Fruit fly (Drosophila melanogaster): ENCODE measurements around the gene CG10026.
A peak's percentile ranks its signal among the peaks of the same experiment; 100 is the strongest.

Gene CG10026

dm6 chr2L:19423467-19424122 is 30.5 kb upstream of the CG10026 start, which contains the start of the genes Alp12 and CG13085 (continued):
- TF ChIP-seq Vsx1 (GFP tag; optimal IDR thresholded peaks at IDR 0.05) (peak; percentile 96), ranshi (GFP tag; IDR thresholded peaks at IDR 0.05) (peak; percentile 89), CG11456 (GFP tag; IDR thresholded peaks at IDR 0.05) (peak; percentile 90), CG9932 (GFP tag; IDR thresholded peaks at IDR 0.05) (peak; percentile 94), CG13296 (GFP tag; optimal IDR thresholded peaks at IDR 0.05) (peak; percentile 99), Gsc (GFP tag; IDR thresholded peaks at IDR 0.05) (no peak), CG10959 (GFP tag; IDR thresholded peaks at IDR 0.05) (peak; percentile 87), Meics (GFP tag; optimal IDR thresholded peaks at IDR 0.05) (peak; percentile 99), CG6683 (GFP tag; optimal IDR thresholded peaks at IDR 0.05) (peak; percentile 98), H15 (GFP tag; IDR thresholded peaks at IDR 0.05) (peak; percentile 92), CG10366 (GFP tag; IDR thresholded peaks at IDR 0.05) (peak; percentile 94), CG6254 (GFP tag; optimal IDR thresholded peaks at IDR 0.05) (peak; percentile 96), Hr39 (optimal IDR thresholded peaks at IDR 0.05) (no peak), CG13624 (GFP tag; optimal IDR thresholded peaks at IDR 0.05) (peak; percentile 96), hbn (GFP tag; IDR thresholded peaks at IDR 0.05; ENCODE audit: partially characterized antibody) (no peak), Pdp1 (GFP tag; optimal IDR thresholded peaks at IDR 0.05) (peak; percentile 93 to 95), CG4617 (GFP tag; optimal IDR thresholded peaks at IDR 0.05; ENCODE audit: borderline replicate concordance) (peak; percentile 85), CG1602 (GFP tag; optimal IDR thresholded peaks at IDR 0.05) (peak; percentile 97), schlank (tag; optimal IDR thresholded peaks at IDR 0.05) (peak; percentile 93), rib (GFP tag; IDR thresholded peaks at IDR 0.05) (peak; percentile 94), CG8359 (GFP tag; optimal IDR thresholded peaks at IDR 0.05; ENCODE audit: borderline replicate concordance) (peak; percentile 92), Ets97D (GFP tag; optimal IDR thresholded peaks at IDR 0.05) (peak; percentile 79), sd (tag; optimal IDR thresholded peaks at IDR 0.05) (peak; percentile 93), CG11696 (GFP tag; IDR thresholded peaks at IDR 0.05) (peak; percentile 81; the same call in 1 of the 2 replicates), Mes4 (GFP tag; optimal IDR thresholded peaks at IDR 0.05) (peak; percentile 88), prd (optimal IDR thresholded peaks at IDR 0.05) (no peak), prd (GFP tag; IDR thresholded peaks at IDR 0.05) (peak; percentile 97), lilli (GFP tag; optimal IDR thresholded peaks at IDR 0.05) (peak; percentile 97), knrl (GFP tag; IDR thresholded peaks at IDR 0.05; ENCODE audit: partially characterized antibody) (no peak), CG15479 (GFP tag; optimal IDR thresholded peaks at IDR 0.05) (no peak), C15 (GFP tag; IDR thresholded peaks at IDR 0.05) (peak; percentile 71; the same call in 2 of the 3 replicates), CG9609 (GFP tag; optimal IDR thresholded peaks at IDR 0.05) (peak; percentile 88), sug (tag; optimal IDR thresholded peaks at IDR 0.05) (peak; percentile 98), Hand (GFP tag; optimal IDR thresholded peaks at IDR 0.05) (peak; percentile 99), CG7556 (GFP tag; optimal IDR thresholded peaks at IDR 0.05) (peak; percentile 100), CG3995 (GFP tag; optimal IDR thresholded peaks at IDR 0.05) (peak; percentile 75), ac (GFP tag; optimal IDR thresholded peaks at IDR 0.05) (peak; percentile 73), pros (GFP tag; optimal IDR thresholded peaks at IDR 0.05) (peak; percentile 82), CG6654 (GFP tag; optimal IDR thresholded peaks at IDR 0.05) (peak; percentile 91), CG2199 (GFP tag; IDR thresholded peaks at IDR 0.05) (0 out of 3 replicates have a peak, but pooled peaks have one; percentile 86), CG1832 (GFP tag; optimal IDR thresholded peaks at IDR 0.05) (no peak), trh (GFP tag; optimal IDR thresholded peaks at IDR 0.05) (peak; percentile 91), CG10209 (GFP tag; optimal IDR thresholded peaks at IDR 0.05) (peak; percentile 99), Lhr (GFP tag; optimal IDR thresholded peaks at IDR 0.05) (peak; percentile 95), phol (tag; optimal IDR thresholded peaks at IDR 0.05) (peak; percentile 98), luna (GFP tag; optimal IDR thresholded peaks at IDR 0.05) (peak; percentile 51), CG10147 (GFP tag; optimal IDR thresholded peaks at IDR 0.05) (peak; percentile 98), CG2120 (GFP tag; optimal IDR thresholded peaks at IDR 0.05) (peak; percentile 98), CG12744 (GFP tag; optimal IDR thresholded peaks at IDR 0.05) (peak; percentile 95), pb (GFP tag; optimal IDR thresholded peaks at IDR 0.05) (peak; percentile 71)
